Fruit fly (Drosophila melanogaster) whole organism, pupa: ENCODE measurements around the gene CG3339.

Experiments
- CG10348 ChIP-seq: fragments of 200-800 bp; sonication (Bioruptor generic); IDR thresholded peaks from 2 replicates; pipeline ENCODE4 v1.3.6; 2022; ENCODE audit warnings: missing biosample characterization, missing genetic modification characterization
- CG12605 ChIP-seq: fragments of 200-800 bp; sonication (Bioruptor generic); IDR thresholded peaks from 2 replicates; pipeline ENCODE4 v1.3.6; 2022; ENCODE audit warnings: missing biosample characterization, missing genetic modification characterization
- CG13204 ChIP-seq: fragments of 200-800 bp; sonication (Bioruptor generic); optimal IDR thresholded peaks from 2 replicates; lab custom pipeline; 2018; ENCODE audit warnings: missing biosample characterization, mild to moderate bottlenecking, missing genetic modification characterization, moderate library complexity
- CG14655 ChIP-seq: fragments of 200-800 bp; sonication (Bioruptor generic); optimal IDR thresholded peaks from 3 replicates; lab custom pipeline; 2017; ENCODE audit warnings: mild to moderate bottlenecking, missing biosample characterization, missing genetic modification reagents, missing genetic modification characterization
- CG15710 ChIP-seq: fragments of 200-800 bp; sonication (Bioruptor generic); optimal IDR thresholded peaks from 2 replicates; lab custom pipeline; 2018; ENCODE audit warnings: missing biosample characterization, mild to moderate bottlenecking, missing genetic modification characterization, moderate library complexity
- CG17806 ChIP-seq: fragments of 200-800 bp; sonication (Bioruptor generic); optimal IDR thresholded peaks from 2 replicates; lab custom pipeline; 2018; ENCODE audit warnings: missing biosample characterization, mild to moderate bottlenecking, missing genetic modification characterization, moderate library complexity
- CG32121 ChIP-seq: fragments of 200-800 bp; sonication (Bioruptor generic); IDR thresholded peaks from 2 replicates; pipeline ENCODE4 v1.3.6; 2022; ENCODE audit warnings: missing biosample characterization, missing genetic modification characterization
- CG34367 ChIP-seq: fragments of 200-800 bp; sonication (Bioruptor generic); optimal IDR thresholded peaks from 2 replicates; lab custom pipeline; 2018; ENCODE audit warnings: missing biosample characterization, mild to moderate bottlenecking, missing genetic modification characterization
- CG4496 ChIP-seq: fragments of 200-800 bp; sonication (Bioruptor generic); IDR thresholded peaks from 3 replicates; pipeline ENCODE4 v1.3.6; 2022; ENCODE audit warnings: missing biosample characterization, missing genetic modification characterization
- CG8159 ChIP-seq: fragments of 200-800 bp; sonication (Bioruptor generic); optimal IDR thresholded peaks from 3 replicates; lab custom pipeline; 2018; ENCODE audit warnings: missing biosample characterization, mild to moderate bottlenecking, missing genetic modification characterization, moderate library complexity
- CG8301 ChIP-seq: fragments of 200-800 bp; sonication (Bioruptor generic); optimal IDR thresholded peaks from 2 replicates; lab custom pipeline; 2018; ENCODE audit warnings: missing biosample characterization, mild to moderate bottlenecking, missing genetic modification characterization
- CG9948 ChIP-seq: fragments of 200-800 bp; sonication (Bioruptor generic); optimal IDR thresholded peaks from 2 replicates; lab custom pipeline; 2018; ENCODE audit warnings: missing biosample characterization, mild to moderate bottlenecking, missing genetic modification characterization, moderate library complexity
- D1 ChIP-seq: fragments of 200-800 bp; sonication (Bioruptor generic); optimal IDR thresholded peaks from 2 replicates; lab custom pipeline; 2018; ENCODE audit warnings: missing biosample characterization, mild to moderate bottlenecking, missing genetic modification characterization, moderate library complexity
- EcR ChIP-seq: fragments of 200-800 bp; sonication (Bioruptor generic); optimal IDR thresholded peaks from 3 replicates; lab custom pipeline; 2019; ENCODE audit warnings: missing biosample characterization, missing genetic modification characterization, mild to moderate bottlenecking, moderate library complexity, missing genetic modification reagents
- Ets98B ChIP-seq: fragments of 200-800 bp; sonication (Bioruptor generic); IDR thresholded peaks from 2 replicates; pipeline ENCODE4 v1.3.6; 2022; ENCODE audit warnings: missing biosample characterization, missing genetic modification characterization
- Pif1A ChIP-seq: fragments of 200-800 bp; sonication (Bioruptor generic); optimal IDR thresholded peaks from 3 replicates; lab custom pipeline; 2016; ENCODE audit warnings: missing biosample characterization, missing genetic modification characterization
- Pif1B ChIP-seq: fragments of 200-800 bp; sonication (Bioruptor generic); optimal IDR thresholded peaks from 3 replicates; lab custom pipeline; 2016; ENCODE audit warnings: missing biosample characterization, missing genetic modification characterization
- Snoo ChIP-seq: fragments of 200-800 bp; sonication (Bioruptor generic); optimal IDR thresholded peaks from 3 replicates; lab custom pipeline; 2017; ENCODE audit warnings: missing biosample characterization, mild to moderate bottlenecking, missing genetic modification characterization, inconsistent platforms
- fd96Ca ChIP-seq: fragments of 200-800 bp; sonication (Bioruptor generic); IDR thresholded peaks from 3 replicates; pipeline ENCODE4 v1.3.6; 2022; ENCODE audit warnings: missing biosample characterization, missing genetic modification characterization
- gl ChIP-seq: fragments of 200-800 bp; sonication (Bioruptor generic); optimal IDR thresholded peaks from 2 replicates; lab custom pipeline; 2018; ENCODE audit warnings: missing biosample characterization, mild to moderate bottlenecking, missing genetic modification characterization
- rn ChIP-seq: fragments of 200-800 bp; sonication (Bioruptor generic); IDR thresholded peaks from 2 replicates; pipeline ENCODE4 v1.3.6; 2022; ENCODE audit warnings: missing biosample characterization, missing genetic modification characterization

Gene CG3339

DNA sequence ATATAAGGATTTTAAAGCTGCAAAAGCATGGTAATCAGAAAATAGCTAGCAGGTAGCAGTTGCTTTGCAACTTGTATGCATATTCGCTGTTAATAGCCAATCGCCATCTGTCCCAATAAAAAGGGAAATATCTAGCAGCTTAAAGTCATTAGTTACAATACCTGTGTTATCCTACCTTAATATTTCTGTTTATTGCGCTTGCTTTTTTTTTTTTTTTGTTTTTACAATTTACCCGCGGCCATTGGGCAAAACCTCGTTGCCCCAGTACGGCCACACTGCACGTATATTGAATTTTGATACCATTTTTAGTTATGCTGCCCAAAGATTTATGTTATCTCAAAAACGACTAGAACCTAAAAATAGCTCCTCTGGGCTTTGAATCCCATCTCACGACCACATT lies 49.9 kb downstream of the CG3339 start:
- TF ChIP-seq EcR (GFP tag; lab: Kevin White, UChicago) (no peak), CG4496 (GFP tag; lab: Robert Waterston, UW) (peak; percentile 54; the same call in 1 of the 3 replicates), Ets98B (GFP tag; lab: Robert Waterston, UW) (no peak), CG12605 (GFP tag; lab: Robert Waterston, UW) (no peak), gl (no peak), Snoo (tag; lab: Kevin White, UChicago) (no peak), CG9948 (no peak), Pif1A (GFP tag; lab: Kevin White, UChicago) (no peak)
- TF ChIP-seq, all 21 proteins: peak for 1

DNA sequence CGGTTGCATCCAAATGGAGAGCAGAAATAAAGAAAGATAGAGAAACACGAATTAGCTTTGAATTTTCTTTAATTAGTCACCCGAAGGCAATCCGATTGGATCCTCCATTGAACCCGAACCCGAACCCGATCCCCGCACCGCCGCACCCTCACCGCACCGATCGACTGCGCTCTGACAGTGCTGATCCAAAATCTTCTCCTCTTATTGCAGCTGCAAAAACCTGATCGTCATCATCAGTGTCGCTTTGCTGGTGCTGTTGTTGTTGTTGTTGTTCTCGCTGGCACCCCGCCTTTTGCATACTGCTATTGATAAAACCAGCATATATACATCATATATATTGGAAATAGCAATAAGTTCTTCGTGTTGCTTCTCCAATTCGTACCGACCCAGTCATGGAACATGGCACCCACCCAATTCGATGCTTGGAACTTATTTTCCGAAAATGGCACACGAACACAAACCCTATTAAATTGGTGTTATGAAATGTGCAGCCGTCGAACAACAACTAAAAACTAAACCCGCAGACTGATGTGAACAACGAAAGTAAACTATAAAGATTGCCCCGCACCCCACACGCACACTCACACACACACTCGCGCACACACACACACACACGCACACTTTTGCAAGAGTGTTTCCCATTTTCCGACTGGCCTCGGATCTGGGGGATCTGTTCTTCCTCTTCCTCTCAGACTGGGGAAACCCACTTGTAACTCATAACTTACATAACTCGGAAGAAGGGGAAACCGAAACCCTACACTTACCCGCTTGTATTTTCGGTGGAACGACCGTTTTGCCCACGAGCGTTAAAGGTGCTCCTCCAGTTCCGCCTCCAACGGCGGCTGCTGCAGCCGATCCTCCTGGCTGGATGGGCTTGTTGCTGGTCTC lies 51.5 kb downstream of the CG3339 start:
- TF ChIP-seq CG17806 (tag; lab: Kevin White, UChicago) (no peak), EcR (GFP tag; lab: Kevin White, UChicago) (peak; percentile 73), CG32121 (GFP tag; lab: Robert Waterston, UW) (no peak), CG4496 (GFP tag; lab: Robert Waterston, UW) (no peak), rn (GFP tag; lab: Robert Waterston, UW) (no peak), CG8159 (no peak), CG13204 (peak; percentile 6), CG8301 (tag; lab: Kevin White, UChicago) (no peak), Pif1A (GFP tag; lab: Kevin White, UChicago) (no peak), Pif1B (no peak), CG14655 (GFP tag; lab: Kevin White, UChicago) (no peak), CG12605 (GFP tag; lab: Robert Waterston, UW) (0 out of 2 replicates have a peak, but pooled peaks have one; percentile 14), Ets98B (GFP tag; lab: Robert Waterston, UW) (peak; percentile 22; the same call in 1 of the 2 replicates), CG10348 (GFP tag; lab: Robert Waterston, UW) (no peak), CG9948 (no peak)

DNA sequence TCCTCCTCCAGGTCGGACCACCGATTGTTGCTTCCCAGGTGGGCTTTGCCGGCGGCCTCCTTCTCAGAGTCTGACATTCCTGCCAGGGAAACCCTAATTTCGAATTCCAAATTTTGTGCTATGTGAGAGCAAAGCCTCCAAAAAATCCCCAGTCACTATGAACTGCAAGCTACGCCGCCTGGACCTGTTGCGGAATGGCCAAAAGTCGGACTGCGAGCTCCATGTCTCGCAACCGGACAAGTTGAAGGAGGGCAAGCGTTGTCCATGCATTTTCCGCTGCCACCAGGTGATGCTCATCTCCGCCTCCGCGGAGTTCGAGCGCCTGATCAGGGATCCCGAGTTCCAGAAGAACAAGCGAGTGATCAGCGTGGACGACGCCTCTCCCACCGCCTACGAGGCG lies 56.8 kb downstream of the CG3339 start, which contains the start of the genes CG14262 and CG14260:
Gene CG14262 (minus strand): TSS at position 101 of the 400 bp plus-strand sequence.
Gene CG14260 (plus strand): TSS at position 128 of the 400 bp plus-strand sequence.
- no peak for TF ChIP-seq rn (GFP tag; lab: Robert Waterston, UW)
- no peak for TF ChIP-seq CG8159
- TF ChIP-seq CG12605 (GFP tag; lab: Robert Waterston, UW), result no peak

DNA sequence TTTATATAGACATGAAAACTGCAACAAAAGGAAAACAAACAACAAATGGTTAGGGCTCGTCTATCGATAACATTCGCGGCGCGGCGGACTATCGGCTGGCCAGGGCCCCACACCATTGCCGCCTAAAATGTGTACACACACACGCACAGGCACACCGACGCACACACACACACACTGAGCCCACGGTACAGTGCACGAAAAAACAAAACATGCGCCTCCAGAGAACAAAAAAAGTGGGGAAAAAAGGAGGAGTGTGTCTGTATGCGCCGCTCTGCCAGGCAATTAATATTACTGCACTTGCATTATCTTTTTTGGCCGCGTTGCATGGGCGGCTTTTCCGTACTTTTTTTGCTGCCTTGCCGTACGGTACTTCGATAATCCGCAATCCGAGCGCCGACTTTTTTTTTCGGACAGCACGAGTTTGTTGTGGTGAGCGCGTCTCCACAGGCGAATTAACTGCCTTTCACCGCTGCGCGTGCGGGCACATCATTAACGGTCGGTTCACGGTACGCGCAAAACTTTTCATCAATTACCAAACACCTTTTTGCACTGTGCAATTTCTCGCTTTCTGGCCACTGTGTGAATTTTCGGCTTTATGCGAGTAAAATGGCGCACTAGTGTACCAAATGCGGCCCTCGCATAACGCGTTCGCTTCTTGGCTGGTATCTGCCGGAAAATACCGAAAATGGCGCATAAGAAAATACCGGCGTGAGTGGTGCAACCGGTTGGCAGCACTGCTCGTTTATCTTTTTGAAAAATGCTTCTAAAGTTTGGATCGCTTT lies 58.5 kb downstream of the CG3339 start, which contains the start of gene woc:
Gene woc (minus strand): TSS at position 622 of the 782 bp plus-strand sequence.
- TF ChIP-seq CG15710 (tag; lab: Kevin White, UChicago), result peak; percentile 75
- TF ChIP-seq CG14655 (GFP tag; lab: Kevin White, UChicago), result no peak
- TF ChIP-seq CG8301 (tag; lab: Kevin White, UChicago), result peak; percentile 82
- TF ChIP-seq Ets98B (GFP tag; lab: Robert Waterston, UW), result peak; percentile 81
- peak; percentile 37 for TF ChIP-seq Pif1A (GFP tag; lab: Kevin White, UChicago)
- peak; percentile 59 for TF ChIP-seq rn (GFP tag; lab: Robert Waterston, UW)
- peak; percentile 71 for TF ChIP-seq CG34367 (tag; lab: Kevin White, UChicago)
- peak; percentile 87 for TF ChIP-seq gl
- TF ChIP-seq CG9948, result peak; percentile 75
- peak; percentile 68; the same call in 1 of the 2 replicates for TF ChIP-seq CG12605 (GFP tag; lab: Robert Waterston, UW)
- TF ChIP-seq fd96Ca (GFP tag; lab: Robert Waterston, UW), result peak; percentile 90
- TF ChIP-seq CG17806 (tag; lab: Kevin White, UChicago), result peak; percentile 57
- TF ChIP-seq CG8159, result peak; percentile 39
- TF ChIP-seq Pif1B, result peak; percentile 70
- TF ChIP-seq Snoo (tag; lab: Kevin White, UChicago), result peak; percentile 65
- TF ChIP-seq CG4496 (GFP tag; lab: Robert Waterston, UW), result peak; percentile 81
- peak; percentile 82 for TF ChIP-seq CG32121 (GFP tag; lab: Robert Waterston, UW)
- 0 out of 2 replicates have a peak, but pooled peaks have one; percentile 59 for TF ChIP-seq CG10348 (GFP tag; lab: Robert Waterston, UW)
- TF ChIP-seq CG13204, result no peak
- TF ChIP-seq EcR (GFP tag; lab: Kevin White, UChicago), result peak; percentile 2
- TF ChIP-seq D1, result no peak

DNA sequence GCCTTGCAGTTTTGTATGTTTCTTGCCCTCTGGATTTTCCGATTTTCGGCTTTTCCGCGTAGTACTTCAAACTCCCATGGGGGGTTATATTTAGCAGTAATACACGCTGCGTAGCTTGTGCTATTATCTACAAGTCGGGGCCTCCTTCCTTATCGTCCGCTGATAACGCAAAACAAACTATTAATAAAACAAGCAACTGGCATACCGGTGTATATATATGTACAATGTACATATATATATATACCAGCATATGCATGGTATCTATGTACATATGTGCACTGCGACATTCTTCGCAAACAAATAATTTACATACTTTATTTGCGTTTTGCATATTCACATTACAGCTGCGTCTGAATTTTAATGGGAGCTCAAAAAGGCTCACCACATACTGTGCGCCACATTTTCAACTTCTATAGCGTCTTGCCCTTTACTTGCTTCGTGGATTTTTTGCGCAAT lies 68.2 kb downstream of the CG3339 start:
- TF ChIP-seq gl (no peak), Pif1A (GFP tag; lab: Kevin White, UChicago) (no peak), EcR (GFP tag; lab: Kevin White, UChicago) (peak; percentile 24), CG34367 (tag; lab: Kevin White, UChicago) (peak; percentile 19)
